Worm (Caenorhabditis elegans) whole organism, L1 larva: ENCODE measurements around the gene fbxb-20.

Source experiments
- ama-1 ChIP-seq: fragments of 150-350 bp; optimal IDR thresholded peaks from 2 replicates; lab custom pipeline; 2014
- ceh-63 ChIP-seq: fragments of 200-800 bp; sonication (Bioruptor generic); optimal IDR thresholded peaks from 2 replicates; lab custom pipeline; 2018; ENCODE audit warnings: mild to moderate bottlenecking, missing genetic modification characterization, missing compliant biosample characterization
- ces-1 ChIP-seq: fragments of 150-350 bp; optimal IDR thresholded peaks from 2 replicates; lab custom pipeline; 2014; ENCODE audit warnings: missing biosample characterization, missing genetic modification reagents, missing genetic modification characterization
- nhr-237 ChIP-seq: fragments of 150-350 bp; optimal IDR thresholded peaks from 2 replicates; lab custom pipeline; 2014; ENCODE audit warnings: missing biosample characterization, missing genetic modification characterization
- nhr-90 ChIP-seq: sonication (generic microtip); optimal IDR thresholded peaks from 2 replicates; lab custom pipeline; 2016; ENCODE audit warnings: mild to moderate bottlenecking, missing genetic modification characterization, missing compliant biosample characterization; ENCODE audit not compliant: poor library complexity
- unc-62 ChIP-seq: fragments of 150-350 bp; optimal IDR thresholded peaks from 2 replicates; lab custom pipeline; 2014; ENCODE audit warnings: missing biosample characterization, missing genetic modification reagents, missing genetic modification characterization
- unc-86 ChIP-seq: sonication (generic microtip); optimal IDR thresholded peaks from 2 replicates; lab custom pipeline; 2016; ENCODE audit warnings: missing genetic modification characterization, missing compliant biosample characterization

ce11 chrII:1621180-1621579 is 29.2 kb downstream of the fbxb-20 start, which contains the start of gene fbxa-158:
- no peak for TF ChIP-seq ces-1 (GFP tag; lab: Kevin White, UChicago)
- TF ChIP-seq ceh-63 (GFP tag; lab: Kevin White, UChicago): no peak
- no peak for TF ChIP-seq unc-62 (GFP tag; lab: Kevin White, UChicago)
- no peak for TF ChIP-seq ama-1 (lab: Kevin White, UChicago)
- TF ChIP-seq unc-86 (tag; lab: Kevin White, UChicago): no peak
- TF ChIP-seq nhr-237 (tag; lab: Kevin White, UChicago): no peak
- no peak for TF ChIP-seq nhr-90
